Worm (Caenorhabditis elegans): Measurements from ENCODE around the gene nhr-223.

The nhr-223 gene

DNA sequence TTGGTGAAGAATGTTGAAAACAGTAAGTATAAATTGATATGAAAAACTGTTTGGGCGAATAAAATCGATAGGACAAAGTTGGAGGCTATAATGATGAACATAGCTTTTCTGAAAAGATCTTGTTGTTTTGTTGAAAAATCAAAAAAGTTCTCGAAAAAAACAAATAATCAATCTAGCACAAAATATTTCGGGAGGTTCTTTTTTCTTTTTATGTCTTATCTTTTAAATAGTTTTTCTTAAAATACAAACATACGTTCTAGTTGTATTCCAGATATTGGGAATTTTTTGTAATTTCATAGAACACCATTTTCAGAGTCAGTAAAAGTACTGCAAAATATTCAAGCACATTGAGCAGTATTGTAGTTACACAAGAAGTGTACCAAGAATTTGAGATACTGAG is 33.7 kb downstream of the nhr-223 start, which contains the start of gene srbc-55:
srbc-55 (minus strand) TSS at position 101 of the 400 bp plus-strand sequence.
- no peak for TF ChIP-seq ZK185.1 (tag; optimal IDR thresholded peaks at IDR 0.05; ENCODE audit: poor library complexity, severe bottlenecking)
- no peak for TF ChIP-seq attf-5 (GFP tag; optimal IDR thresholded peaks at IDR 0.05)
- no peak for TF ChIP-seq hlh-12 (tag; optimal IDR thresholded peaks at IDR 0.05)

DNA sequence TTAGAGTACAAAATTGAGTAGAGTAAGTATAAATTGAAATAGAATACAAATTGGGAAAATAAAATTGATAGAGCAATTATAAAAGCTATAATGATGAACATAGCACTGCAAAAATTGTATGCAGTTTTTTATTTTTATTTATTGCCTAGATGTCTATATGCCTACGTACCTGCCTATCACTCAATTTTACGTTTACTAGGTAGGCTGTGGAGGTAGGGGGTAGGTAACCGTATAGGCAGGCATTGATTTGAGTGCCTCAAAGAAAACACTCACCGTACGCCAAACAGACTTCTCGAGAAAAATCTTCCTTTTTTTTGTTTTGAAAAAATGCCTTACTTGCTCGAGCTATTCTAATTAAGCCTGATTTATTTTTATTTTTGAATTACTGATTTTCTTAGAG is 35.4 kb downstream of the nhr-223 start, which contains the start of gene srbc-56:
srbc-56 (minus strand) TSS at position 101 of the 400 bp plus-strand sequence.
- no peak for TF ChIP-seq F39B2.1 (GFP tag; IDR thresholded peaks at IDR 0.05)
- TF ChIP-seq hlh-12 (tag; optimal IDR thresholded peaks at IDR 0.05) = no peak
- TF ChIP-seq lsy-27 (tag; optimal IDR thresholded peaks at IDR 0.05; ENCODE audit: borderline replicate concordance, insufficient read depth) = no peak
- no peak for TF ChIP-seq ceh-91 (GFP tag; IDR thresholded peaks at IDR 0.05)
- no peak for TF ChIP-seq K12H6.12 (tag; optimal IDR thresholded peaks at IDR 0.05)
- no peak for TF ChIP-seq Y79H2A.3 (GFP tag; conservative IDR thresholded peaks at IDR 0.05)
- no peak for TF ChIP-seq sdz-38 (tag; optimal IDR thresholded peaks at IDR 0.05)
- TF ChIP-seq F22D6.2 (tag; optimal IDR thresholded peaks at IDR 0.05) = no peak
- TF ChIP-seq unc-62 (GFP tag; optimal IDR thresholded peaks at IDR 0.05) = no peak
- no peak for TF ChIP-seq nhr-179 (tag; optimal IDR thresholded peaks at IDR 0.05)
- no peak for TF ChIP-seq B0035.1 (tag; optimal IDR thresholded peaks at IDR 0.05)
- no peak for TF ChIP-seq attf-6 (GFP tag; IDR thresholded peaks at IDR 0.05)

DNA sequence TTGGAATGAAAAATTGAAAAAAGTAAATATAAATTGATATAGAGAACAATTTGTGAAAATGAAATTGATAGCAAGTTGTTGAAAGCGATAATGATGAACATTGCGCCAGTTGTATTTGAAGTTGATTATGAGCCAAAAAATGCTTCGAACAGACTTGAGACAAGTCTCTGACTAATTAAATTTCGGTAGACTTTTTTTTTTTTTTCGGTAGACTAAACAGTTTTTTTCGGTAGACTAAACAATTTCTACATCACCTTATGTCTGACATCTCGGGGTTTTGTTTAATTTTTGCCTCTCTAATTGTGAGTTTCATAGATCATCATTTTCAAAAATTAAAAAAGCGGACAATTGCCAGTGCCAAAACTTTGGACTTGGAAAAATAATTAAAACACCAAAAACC is 37.4 kb downstream of the nhr-223 start, which contains the start of gene srbc-54:
srbc-54 (minus strand) TSS at position 101 of the 400 bp plus-strand sequence.
- TF ChIP-seq pbrm-1 (GFP tag; IDR thresholded peaks at IDR 0.05) (no peak), lin-35 (GFP tag; optimal IDR thresholded peaks at IDR 0.05) (no peak), ceh-91 (GFP tag; IDR thresholded peaks at IDR 0.05) (no peak), ztf-18 (tag; optimal IDR thresholded peaks at IDR 0.05) (no peak), hlh-26 (GFP tag; conservative IDR thresholded peaks at IDR 0.05) (no peak), nfya-2 (GFP tag; IDR thresholded peaks at IDR 0.05) (no peak), ZK185.1 (tag; optimal IDR thresholded peaks at IDR 0.05; ENCODE audit: poor library complexity, severe bottlenecking) (no peak), madf-6 (GFP tag; IDR thresholded peaks at IDR 0.05) (no peak), F39B2.1 (GFP tag; IDR thresholded peaks at IDR 0.05) (no peak), ceh-40 (GFP tag; IDR thresholded peaks at IDR 0.05) (no peak), snpc-1.1 (tag; optimal IDR thresholded peaks at IDR 0.05; ENCODE audit: insufficient read depth) (no peak), egl-44 (GFP tag; IDR thresholded peaks at IDR 0.05) (no peak), fkh-3 (tag; optimal IDR thresholded peaks at IDR 0.05) (no peak), ztf-26 (tag; optimal IDR thresholded peaks at IDR 0.05) (no peak), nhr-90 (tag; optimal IDR thresholded peaks at IDR 0.05) (no peak), K12H6.12 (tag; optimal IDR thresholded peaks at IDR 0.05) (no peak), nhr-27 (tag; optimal IDR thresholded peaks at IDR 0.05) (no peak)

DNA sequence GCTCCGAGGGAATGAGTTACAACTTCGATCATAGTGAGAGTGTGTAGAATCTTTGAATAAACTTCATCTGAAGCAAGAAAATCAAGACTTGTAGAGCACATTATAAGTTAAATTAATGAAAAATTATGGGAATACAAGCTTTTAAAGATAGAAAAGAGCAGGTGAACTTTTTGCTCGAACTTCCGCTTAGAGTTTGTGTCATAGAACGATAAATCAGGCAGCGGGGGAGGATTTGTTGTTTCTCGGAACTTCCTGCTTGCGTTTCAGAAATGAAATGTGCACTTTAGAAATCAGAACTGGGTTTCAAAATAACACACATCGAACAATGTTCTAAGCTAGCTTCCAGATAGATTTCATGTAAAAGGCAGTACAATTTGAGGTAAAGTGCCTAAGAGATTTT is 44.9 kb downstream of the nhr-223 start, which contains the start of gene srh-149:
srh-149 (minus strand) TSS at position 101 of the 400 bp plus-strand sequence.
- TF ChIP-seq hrde-1 (tag; optimal IDR thresholded peaks at IDR 0.05; ENCODE audit: borderline replicate concordance) (no peak), ztf-28 (GFP tag; IDR thresholded peaks at IDR 0.05) (no peak), ztf-22 (GFP tag; optimal IDR thresholded peaks at IDR 0.05) (no peak), sptf-2 (GFP tag; optimal IDR thresholded peaks at IDR 0.05) (no peak), somi-1 (GFP tag; optimal IDR thresholded peaks at IDR 0.05) (no peak), sea-2 (GFP tag; IDR thresholded peaks at IDR 0.05) (no peak), nhr-27 (tag; optimal IDR thresholded peaks at IDR 0.05) (no peak), ztf-26 (tag; optimal IDR thresholded peaks at IDR 0.05) (no peak), egl-18 (GFP tag; IDR thresholded peaks at IDR 0.05) (no peak), dox-1 (GFP tag; IDR thresholded peaks at IDR 0.05) (no peak), F39B2.1 (GFP tag; IDR thresholded peaks at IDR 0.05) (no peak), nhr-179 (tag; optimal IDR thresholded peaks at IDR 0.05) (no peak), cebp-1 (GFP tag; IDR thresholded peaks at IDR 0.05) (no peak), cebp-1 (tag; optimal IDR thresholded peaks at IDR 0.05) (no peak), let-526 (GFP tag; IDR thresholded peaks at IDR 0.05) (no peak)
